Worm (Caenorhabditis elegans) whole organism, mixed stage, embryonic: ENCODE measurements around the gene sra-26.

Experiments
- bed-3 ChIP-seq: fragments of 200-800 bp; sonication (Bioruptor generic); optimal IDR thresholded peaks from 3 replicates; lab custom pipeline; 2018; ENCODE audit warnings: mild to moderate bottlenecking, missing genetic modification characterization, moderate library complexity, missing compliant biosample characterization
- blmp-1 ChIP-seq: fragments of 150-350 bp; optimal IDR thresholded peaks from 2 replicates; lab custom pipeline; 2014; ENCODE audit warnings: missing biosample characterization, missing genetic modification characterization
- ceh-39 ChIP-seq: fragments of 150-350 bp; optimal IDR thresholded peaks from 2 replicates; lab custom pipeline; 2014; ENCODE audit warnings: missing biosample characterization, missing genetic modification characterization
- ceh-43 ChIP-seq: fragments of 200-800 bp; sonication (Bioruptor generic); optimal IDR thresholded peaks from 2 replicates; lab custom pipeline; 2018; ENCODE audit warnings: mild to moderate bottlenecking, missing genetic modification characterization, moderate library complexity, missing compliant biosample characterization
- ces-1 ChIP-seq: fragments of 150-350 bp; optimal IDR thresholded peaks from 2 replicates; lab custom pipeline; 2014; ENCODE audit warnings: missing biosample characterization, missing genetic modification reagents, missing genetic modification characterization
- pha-4 ChIP-seq: fragments of 150-350 bp; optimal IDR thresholded peaks from 2 replicates; lab custom pipeline; 2018; ENCODE audit warnings: missing biosample characterization, missing genetic modification reagents, missing genetic modification characterization

- TF ChIP-seq ces-1 (no peak), pha-4 (tag; lab: Kevin White, UChicago) (no peak), ceh-43 (GFP tag; lab: Kevin White, UChicago) (no peak), bed-3 (GFP tag; lab: Kevin White, UChicago) (no peak), blmp-1 (no peak), ceh-39 (tag; lab: Kevin White, UChicago) (no peak)
Measured at ce11 chrII:6637854-6638253, 13.8 kb downstream of the sra-26 start.
